Worm (Caenorhabditis elegans): Measurements from ENCODE around the gene AH9.1.

AH9.1 gene

DNA sequence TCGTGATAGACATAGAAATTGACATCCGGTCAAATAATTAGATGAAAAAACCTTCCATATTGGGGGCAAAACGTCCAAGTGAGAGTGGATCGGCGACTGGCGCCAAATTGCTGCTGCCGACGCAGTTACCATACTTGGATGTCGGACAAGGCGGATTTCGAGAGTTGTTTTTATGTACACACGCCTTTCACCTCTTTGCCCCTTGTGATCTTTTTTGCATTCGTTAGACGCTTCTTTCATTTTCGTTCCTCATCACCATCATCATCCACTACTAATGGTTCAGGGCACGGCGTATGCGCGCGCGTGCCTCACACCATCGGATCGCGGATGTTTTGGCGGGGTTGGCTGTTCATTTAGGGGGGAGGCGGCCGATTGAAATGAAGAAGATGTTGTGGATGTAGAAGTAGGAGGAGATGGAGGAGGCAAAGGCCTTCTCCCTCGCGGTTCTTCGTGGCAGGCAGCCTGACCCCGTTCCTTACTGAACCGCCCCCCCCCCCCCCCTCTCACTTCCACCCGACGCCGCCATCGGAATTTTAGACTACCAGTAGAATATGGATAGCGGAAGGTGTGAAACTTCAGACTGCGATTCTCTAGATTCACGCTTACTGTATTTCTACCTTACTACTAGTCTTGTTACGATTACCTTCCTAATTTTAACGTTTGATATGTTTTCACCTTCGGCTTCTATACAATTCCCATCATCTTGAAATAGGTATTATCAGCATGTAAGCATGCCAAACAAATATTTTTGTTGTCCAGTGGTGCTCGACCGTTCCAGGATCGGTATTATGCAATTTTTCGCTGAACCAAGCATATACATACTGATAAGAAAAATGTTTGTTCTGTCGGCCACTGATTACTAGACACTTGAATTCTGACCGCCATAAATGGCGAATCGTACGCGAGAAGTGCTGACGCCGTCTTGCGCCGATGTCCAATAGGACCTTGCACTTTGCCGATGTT is 33.1 kb downstream of the AH9.1 start:
- no peak for TF ChIP-seq flt-1 (GFP tag; IDR thresholded peaks at IDR 0.05)
- no peak for TF ChIP-seq ets-7 (tag; optimal IDR thresholded peaks at IDR 0.05)
- TF ChIP-seq hmg-4 (GFP tag; optimal IDR thresholded peaks at IDR 0.05), result no peak
- TF ChIP-seq tra-4 (tag; optimal IDR thresholded peaks at IDR 0.05), result no peak
- no peak for TF ChIP-seq sea-1 (GFP tag; conservative IDR thresholded peaks at IDR 0.05)
- no peak for TF ChIP-seq F13C5.2 (tag; optimal IDR thresholded peaks at IDR 0.05)

DNA sequence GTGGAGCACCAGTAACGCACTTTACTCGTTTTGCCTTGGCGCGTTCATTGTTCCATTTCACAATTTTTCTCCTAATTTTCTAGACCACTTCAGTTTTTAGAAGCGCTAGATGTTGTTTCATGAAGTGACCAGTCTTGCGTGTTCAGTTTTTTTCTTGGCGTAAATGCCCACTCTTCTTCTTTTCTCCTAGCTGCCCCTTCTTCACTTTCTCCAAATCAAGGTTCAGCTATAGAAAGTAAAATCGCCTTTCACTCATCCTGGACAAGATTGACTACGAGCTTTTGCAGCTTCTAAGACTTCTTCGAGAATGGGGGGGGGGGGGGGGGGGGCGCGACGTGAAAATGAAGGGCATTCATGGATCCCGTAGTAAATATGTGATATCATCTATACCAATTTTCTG is 34.1 kb downstream of the AH9.1 start:
- no peak for TF ChIP-seq tbx-37 (GFP tag; conservative IDR thresholded peaks at IDR 0.05)
- no peak for TF ChIP-seq B0310.2 (tag; optimal IDR thresholded peaks at IDR 0.05)
- no peak for TF ChIP-seq flt-1 (GFP tag; IDR thresholded peaks at IDR 0.05)
- no peak for TF ChIP-seq ceh-13 (GFP tag; optimal IDR thresholded peaks at IDR 0.05)
- no peak for TF ChIP-seq aly-1 (tag; optimal IDR thresholded peaks at IDR 0.05)
- TF ChIP-seq sea-1 (GFP tag; conservative IDR thresholded peaks at IDR 0.05), result no peak
- TF ChIP-seq pes-1 (GFP tag; IDR thresholded peaks at IDR 0.05), result no peak
- no peak for TF ChIP-seq scrt-1 (GFP tag; IDR thresholded peaks at IDR 0.05)
- no peak for TF ChIP-seq ets-7 (tag; optimal IDR thresholded peaks at IDR 0.05)
- TF ChIP-seq hmg-4 (GFP tag; optimal IDR thresholded peaks at IDR 0.05), result no peak
- no peak for TF ChIP-seq ceh-36 (tag; optimal IDR thresholded peaks at IDR 0.05)
- TF ChIP-seq hnd-1 (tag; optimal IDR thresholded peaks at IDR 0.05), result no peak
- TF ChIP-seq tra-4 (tag; optimal IDR thresholded peaks at IDR 0.05), result no peak
- no peak for TF ChIP-seq F13C5.2 (tag; optimal IDR thresholded peaks at IDR 0.05)
- no peak for TF ChIP-seq tbx-11 (GFP tag; IDR thresholded peaks at IDR 0.05)
- no peak for TF ChIP-seq hmbx-1 (tag; optimal IDR thresholded peaks at IDR 0.05)
- no peak for TF ChIP-seq ama-1 (optimal IDR thresholded peaks at IDR 0.05)

DNA sequence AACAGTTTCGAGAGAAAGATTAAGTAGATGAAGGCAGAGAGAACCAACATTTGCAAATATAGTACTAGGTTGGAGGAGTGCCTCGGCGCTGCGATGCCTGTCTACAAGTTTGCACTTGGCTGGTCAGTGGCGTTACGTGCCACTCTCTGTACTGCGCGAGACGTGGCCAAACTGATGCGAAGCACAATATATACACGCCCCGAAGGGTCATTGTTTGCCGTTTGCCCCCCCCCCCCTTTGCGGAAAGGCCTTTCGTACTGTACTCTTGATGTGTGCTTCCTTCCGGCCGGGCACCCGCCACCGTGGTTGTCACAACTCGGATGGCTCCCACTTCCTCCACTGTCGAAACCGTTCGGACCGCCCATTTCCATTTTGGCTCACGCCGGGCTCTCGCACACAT is 34.7 kb downstream of the AH9.1 start:
- no peak for TF ChIP-seq pes-1 (GFP tag; IDR thresholded peaks at IDR 0.05)
- no peak for TF ChIP-seq F13C5.2 (tag; optimal IDR thresholded peaks at IDR 0.05)

DNA sequence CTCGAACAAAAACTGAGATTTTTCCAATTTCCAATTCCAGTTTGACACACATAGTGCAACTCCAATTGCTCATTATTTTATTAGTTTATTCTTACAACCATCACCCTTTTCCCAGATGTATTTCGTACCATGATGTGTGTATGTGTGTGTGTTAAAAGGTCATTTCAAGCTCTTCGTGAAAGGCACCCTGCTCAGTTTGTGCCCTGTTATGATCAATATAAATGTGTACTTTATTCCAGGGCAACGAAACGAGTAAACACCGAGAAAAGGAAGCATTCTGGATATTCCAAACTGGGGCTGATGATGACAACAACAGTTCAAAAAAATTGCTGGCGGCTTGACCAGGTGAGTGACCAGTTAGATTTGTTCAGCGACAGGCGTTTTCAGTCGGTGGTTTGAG is 36.1 kb downstream of the AH9.1 start, which contains the start of gene peb-1:
Gene peb-1 (plus strand): TSS at position 301 of the 400 bp plus-strand sequence.
- no peak for TF ChIP-seq scrt-1 (GFP tag; IDR thresholded peaks at IDR 0.05)
- no peak for TF ChIP-seq hmbx-1 (tag; optimal IDR thresholded peaks at IDR 0.05)
- TF ChIP-seq hnd-1 (tag; optimal IDR thresholded peaks at IDR 0.05), result no peak
- TF ChIP-seq flt-1 (GFP tag; IDR thresholded peaks at IDR 0.05), result no peak
- no peak for TF ChIP-seq F13C5.2 (tag; optimal IDR thresholded peaks at IDR 0.05)
- TF ChIP-seq pes-1 (GFP tag; IDR thresholded peaks at IDR 0.05), result no peak
- no peak for TF ChIP-seq ceh-36 (tag; optimal IDR thresholded peaks at IDR 0.05)
- TF ChIP-seq tbx-11 (GFP tag; IDR thresholded peaks at IDR 0.05), result no peak
- no peak for TF ChIP-seq ceh-13 (GFP tag; optimal IDR thresholded peaks at IDR 0.05)
- TF ChIP-seq sea-1 (GFP tag; conservative IDR thresholded peaks at IDR 0.05), result no peak
- no peak for TF ChIP-seq ets-7 (tag; optimal IDR thresholded peaks at IDR 0.05)
- TF ChIP-seq B0310.2 (tag; optimal IDR thresholded peaks at IDR 0.05), result no peak

DNA sequence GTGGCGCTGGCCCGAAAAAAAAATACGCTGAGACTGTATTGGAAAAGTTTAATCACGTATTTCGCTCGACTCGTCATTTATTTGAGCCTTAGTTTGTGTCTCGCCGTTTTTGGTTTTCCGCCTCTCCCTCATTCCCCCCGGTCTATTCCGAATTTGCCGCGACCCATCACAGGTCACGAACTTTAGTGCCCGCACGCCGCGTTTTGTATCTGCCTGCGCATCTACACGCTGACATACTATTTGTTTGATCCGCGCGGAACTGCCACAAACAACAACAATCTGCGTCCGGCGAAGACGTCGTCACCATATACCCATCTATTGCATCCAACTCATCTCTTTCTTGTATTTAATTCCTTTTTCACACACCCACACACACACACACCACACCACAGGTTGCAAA is 36.6 kb downstream of the AH9.1 start:
- TF ChIP-seq tra-4 (tag; optimal IDR thresholded peaks at IDR 0.05), result no peak
- TF ChIP-seq F13C5.2 (tag; optimal IDR thresholded peaks at IDR 0.05), result no peak

DNA sequence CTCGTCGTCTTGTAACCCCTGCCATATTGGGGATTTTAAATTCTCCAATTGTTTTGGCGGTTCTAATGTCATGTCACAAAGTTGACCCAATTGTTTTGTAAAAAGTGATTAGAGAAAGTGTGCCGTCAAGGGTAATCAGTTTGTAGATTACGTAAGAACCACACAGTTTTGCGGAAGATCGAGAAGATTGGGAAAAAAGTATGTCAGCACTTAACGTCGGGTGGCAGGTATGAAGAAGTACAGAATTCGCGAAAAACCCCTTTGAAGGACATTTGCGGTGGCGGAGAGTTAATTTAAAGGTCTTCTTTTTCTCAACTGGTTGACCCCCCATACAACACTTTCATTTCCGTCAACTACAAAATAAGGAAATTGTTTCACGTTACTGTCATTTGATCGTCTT is 38.4 kb downstream of the AH9.1 start:
- TF ChIP-seq ceh-13 (GFP tag; optimal IDR thresholded peaks at IDR 0.05) (no peak), B0310.2 (tag; optimal IDR thresholded peaks at IDR 0.05) (no peak), ama-1 (optimal IDR thresholded peaks at IDR 0.05) (no peak), hnd-1 (tag; optimal IDR thresholded peaks at IDR 0.05) (no peak)

DNA sequence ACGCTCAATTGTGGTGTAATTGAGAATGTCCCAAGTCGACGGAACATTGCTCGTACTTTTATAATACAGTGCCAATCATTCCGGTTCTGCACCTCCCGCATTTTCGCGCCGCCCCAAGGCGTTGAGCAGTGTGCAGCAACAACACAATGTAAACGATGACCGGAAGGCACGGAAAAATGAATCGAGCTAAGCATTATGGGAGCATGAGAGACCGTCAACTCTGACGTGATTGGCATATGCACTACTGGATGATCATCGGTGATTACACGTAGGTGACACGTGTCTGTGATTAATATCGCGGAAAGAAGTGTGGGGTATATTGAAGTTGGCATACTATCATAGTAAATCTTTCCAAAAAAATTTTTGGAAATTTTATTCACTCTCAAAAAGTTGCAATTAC is 41.8 kb downstream of the AH9.1 start, which contains the start of gene T24C12.4:
Gene T24C12.4 (minus strand): TSS at position 101 of the 400 bp plus-strand sequence.
- no peak for TF ChIP-seq ama-1 (optimal IDR thresholded peaks at IDR 0.05)
- no peak for TF ChIP-seq flt-1 (GFP tag; IDR thresholded peaks at IDR 0.05)
- TF ChIP-seq sea-1 (GFP tag; conservative IDR thresholded peaks at IDR 0.05), result no peak
- TF ChIP-seq tra-4 (tag; optimal IDR thresholded peaks at IDR 0.05), result no peak
- no peak for TF ChIP-seq ceh-13 (GFP tag; optimal IDR thresholded peaks at IDR 0.05)
- no peak for TF ChIP-seq tbx-37 (GFP tag; conservative IDR thresholded peaks at IDR 0.05)
- TF ChIP-seq ceh-36 (tag; optimal IDR thresholded peaks at IDR 0.05), result no peak
- no peak for TF ChIP-seq F13C5.2 (tag; optimal IDR thresholded peaks at IDR 0.05)
- TF ChIP-seq hmg-4 (GFP tag; optimal IDR thresholded peaks at IDR 0.05), result no peak
- no peak for TF ChIP-seq scrt-1 (GFP tag; IDR thresholded peaks at IDR 0.05)
- no peak for TF ChIP-seq B0310.2 (tag; optimal IDR thresholded peaks at IDR 0.05)
- no peak for TF ChIP-seq aly-1 (tag; optimal IDR thresholded peaks at IDR 0.05)
- no peak for TF ChIP-seq ets-7 (tag; optimal IDR thresholded peaks at IDR 0.05)

DNA sequence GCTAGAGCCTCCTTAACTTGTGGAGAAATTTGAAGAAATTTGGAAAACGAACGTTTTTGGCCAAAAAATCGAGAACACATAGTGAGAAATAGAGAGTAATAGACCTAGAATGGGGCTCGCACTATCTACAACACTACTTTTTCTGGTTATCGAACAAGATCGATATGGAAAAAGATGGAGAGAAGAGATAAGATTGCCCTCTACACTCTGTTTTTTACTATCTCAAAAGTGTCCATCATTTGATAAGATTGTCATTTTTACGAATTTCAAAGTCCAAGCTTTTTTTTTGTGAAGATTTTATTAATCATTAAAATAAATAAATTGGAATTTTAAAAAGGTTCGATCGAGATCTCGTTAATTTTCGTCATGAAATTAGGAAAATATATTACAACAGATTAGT is 43.0 kb downstream of the AH9.1 start, which contains the start of gene T24C12.3:
Gene T24C12.3 (minus strand): TSS at position 134 of the 400 bp plus-strand sequence.
- TF ChIP-seq tbx-11 (GFP tag; IDR thresholded peaks at IDR 0.05) (no peak), tbx-37 (GFP tag; conservative IDR thresholded peaks at IDR 0.05) (no peak)

Measured in whole organism, early embryonic.